Worm (Caenorhabditis elegans) whole organism, mixed stage, embryonic: Measurements from ENCODE around the gene T26E4.10.
"Not testable (repeated sequence)": the region's sequence is repeated elsewhere in the genome, so short reads cannot be mapped to it uniquely, and the experiment has no call there.

Experiments
- M03D4.4 ChIP-seq: sonication (generic microtip); optimal IDR thresholded peaks from 2 replicates; lab custom pipeline; 2017; ENCODE audit warnings: mild to moderate bottlenecking, missing genetic modification characterization, missing compliant biosample characterization
- bed-3 ChIP-seq: fragments of 200-800 bp; sonication (Bioruptor generic); optimal IDR thresholded peaks from 3 replicates; lab custom pipeline; 2018; ENCODE audit warnings: mild to moderate bottlenecking, missing genetic modification characterization, moderate library complexity, missing compliant biosample characterization
- blmp-1 ChIP-seq: fragments of 150-350 bp; optimal IDR thresholded peaks from 2 replicates; lab custom pipeline; 2014; ENCODE audit warnings: missing biosample characterization, missing genetic modification characterization
- ceh-39 ChIP-seq: fragments of 150-350 bp; optimal IDR thresholded peaks from 2 replicates; lab custom pipeline; 2014; ENCODE audit warnings: missing biosample characterization, missing genetic modification characterization
- ceh-43 ChIP-seq: fragments of 200-800 bp; sonication (Bioruptor generic); optimal IDR thresholded peaks from 2 replicates; lab custom pipeline; 2018; ENCODE audit warnings: mild to moderate bottlenecking, missing genetic modification characterization, moderate library complexity, missing compliant biosample characterization
- ceh-83 ChIP-seq: fragments of 200-800 bp; sonication (Bioruptor generic); optimal IDR thresholded peaks from 2 replicates; lab custom pipeline; 2018; ENCODE audit warnings: mild to moderate bottlenecking, missing genetic modification characterization, missing compliant biosample characterization
- ces-1 ChIP-seq: fragments of 150-350 bp; optimal IDR thresholded peaks from 2 replicates; lab custom pipeline; 2014; ENCODE audit warnings: missing biosample characterization, missing genetic modification reagents, missing genetic modification characterization
- elt-1 ChIP-seq: sonication (generic microtip); optimal IDR thresholded peaks from 2 replicates; lab custom pipeline; 2017; ENCODE audit warnings: missing genetic modification characterization, mild to moderate bottlenecking, missing compliant biosample characterization, antibody characterized with exemption, moderate library complexity, borderline replicate concordance; ENCODE audit not compliant: insufficient read depth
- flh-1 ChIP-seq: fragments of 200-800 bp; sonication (Bioruptor generic); optimal IDR thresholded peaks from 2 replicates; lab custom pipeline; 2018; ENCODE audit warnings: mild to moderate bottlenecking, missing genetic modification characterization, moderate library complexity, missing compliant biosample characterization
- ham-2 ChIP-seq: fragments of 200-800 bp; sonication (Bioruptor generic); optimal IDR thresholded peaks from 2 replicates; lab custom pipeline; 2018; ENCODE audit warnings: mild to moderate bottlenecking, missing genetic modification characterization, missing compliant biosample characterization
- hlh-1 ChIP-seq: fragments of 150-350 bp; optimal IDR thresholded peaks from 2 replicates; lab custom pipeline; 2014; ENCODE audit warnings: missing biosample characterization, missing genetic modification reagents, missing genetic modification characterization
- lin-13 ChIP-seq: fragments of 150-350 bp; optimal IDR thresholded peaks from 2 replicates; lab custom pipeline; 2014; ENCODE audit warnings: missing biosample characterization, missing genetic modification characterization
- lin-32 ChIP-seq: fragments of 200-800 bp; sonication (Bioruptor generic); optimal IDR thresholded peaks from 2 replicates; lab custom pipeline; 2018; ENCODE audit warnings: mild to moderate bottlenecking, missing genetic modification characterization, missing compliant biosample characterization
- mab-5 ChIP-seq: fragments of 150-350 bp; optimal IDR thresholded peaks from 2 replicates; lab custom pipeline; 2014; ENCODE audit warnings: missing biosample characterization, missing genetic modification characterization
- mep-1 ChIP-seq: fragments of 150-350 bp; optimal IDR thresholded peaks from 2 replicates; lab custom pipeline; 2017; ENCODE audit warnings: missing biosample characterization, missing genetic modification reagents, missing genetic modification characterization, inconsistent platforms
- mls-2 ChIP-seq: sonication (generic microtip); optimal IDR thresholded peaks from 2 replicates; lab custom pipeline; 2016; ENCODE audit warnings: mild to moderate bottlenecking, missing genetic modification characterization, moderate library complexity, missing compliant biosample characterization
- nhr-12 ChIP-seq: fragments of 150-350 bp; optimal IDR thresholded peaks from 2 replicates; lab custom pipeline; 2014; ENCODE audit warnings: missing biosample characterization, missing genetic modification characterization
- nhr-2 ChIP-seq: fragments of 150-350 bp; optimal IDR thresholded peaks from 2 replicates; lab custom pipeline; 2014; ENCODE audit warnings: missing biosample characterization, missing genetic modification characterization
- nhr-237 ChIP-seq: fragments of 150-350 bp; optimal IDR thresholded peaks from 2 replicates; lab custom pipeline; 2014; ENCODE audit warnings: missing biosample characterization, missing genetic modification characterization
- nhr-28 ChIP-seq: fragments of 150-350 bp; optimal IDR thresholded peaks from 2 replicates; lab custom pipeline; 2014; ENCODE audit warnings: missing biosample characterization, missing genetic modification characterization
- pha-4 ChIP-seq: fragments of 150-350 bp; optimal IDR thresholded peaks from 2 replicates; lab custom pipeline; 2018; ENCODE audit warnings: missing biosample characterization, missing genetic modification reagents, missing genetic modification characterization
- snpc-4 ChIP-seq: fragments of 150-350 bp; optimal IDR thresholded peaks from 2 replicates; lab custom pipeline; 2014; ENCODE audit warnings: missing biosample characterization, missing genetic modification characterization
- sptf-1 ChIP-seq: sonication (generic microtip); optimal IDR thresholded peaks from 2 replicates; lab custom pipeline; 2017; ENCODE audit warnings: mild to moderate bottlenecking, missing genetic modification characterization, moderate library complexity, missing compliant biosample characterization
- tbx-8 ChIP-seq: fragments of 200-800 bp; sonication (Bioruptor generic); optimal IDR thresholded peaks from 2 replicates; lab custom pipeline; 2018; ENCODE audit warnings: mild to moderate bottlenecking, missing genetic modification characterization, moderate library complexity, missing compliant biosample characterization
- unc-62 ChIP-seq: fragments of 150-350 bp; optimal IDR thresholded peaks from 2 replicates; lab custom pipeline; 2014; ENCODE audit warnings: missing biosample characterization, missing genetic modification reagents, missing genetic modification characterization
- zip-8 ChIP-seq: fragments of 150-350 bp; optimal IDR thresholded peaks from 2 replicates; lab custom pipeline; 2014; ENCODE audit warnings: missing biosample characterization, missing genetic modification characterization
- ztf-11 ChIP-seq: fragments of 150-350 bp; optimal IDR thresholded peaks from 2 replicates; lab custom pipeline; 2014; ENCODE audit warnings: missing biosample characterization, missing genetic modification characterization

T26E4.10 gene

DNA sequence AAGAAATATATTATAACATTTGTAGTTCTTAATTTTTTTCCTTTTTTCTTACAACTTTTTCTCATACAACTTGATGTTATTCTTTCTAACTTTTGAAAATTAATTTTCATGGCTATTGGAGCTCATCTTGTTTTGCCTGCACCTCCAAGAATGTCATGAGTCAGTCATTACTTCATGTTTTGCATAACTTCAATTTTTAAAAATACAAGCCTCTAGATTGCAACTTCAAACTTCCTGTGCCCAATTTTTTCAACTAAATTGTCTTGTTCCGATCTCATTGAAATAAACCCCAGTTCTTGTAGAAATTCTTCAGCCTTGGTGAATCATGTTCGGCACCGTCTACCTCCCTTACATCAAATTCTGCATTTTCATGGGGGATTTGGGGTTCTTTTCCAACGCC lies 39.6 kb downstream of the T26E4.10 start, which contains the start of gene str-9:
Gene str-9 (plus strand): TSS at position 301 of the 400 bp plus-strand sequence.
- TF ChIP-seq nhr-28 (tag; lab: Kevin White, UChicago): no peak
- TF ChIP-seq mep-1 (tag; lab: Kevin White, UChicago): no peak
- TF ChIP-seq blmp-1 (tag; lab: Kevin White, UChicago): no peak
- no peak for TF ChIP-seq unc-62 (GFP tag; lab: Kevin White, UChicago)
- no peak for TF ChIP-seq pha-4 (tag; lab: Kevin White, UChicago)
- TF ChIP-seq ceh-43: no peak
- TF ChIP-seq elt-1 (tag; lab: Kevin White, UChicago): no peak
- no peak for TF ChIP-seq ceh-83 (GFP tag; lab: Kevin White, UChicago)
- no peak for TF ChIP-seq tbx-8 (GFP tag; lab: Kevin White, UChicago)
- TF ChIP-seq nhr-2 (tag; lab: Kevin White, UChicago): no peak
- TF ChIP-seq snpc-4 (tag; lab: Kevin White, UChicago): no peak
- TF ChIP-seq mab-5 (tag; lab: Kevin White, UChicago): no peak
- no peak for TF ChIP-seq M03D4.4 (tag; lab: Kevin White, UChicago)
- no peak for TF ChIP-seq zip-8 (tag; lab: Kevin White, UChicago)
- TF ChIP-seq sptf-1: no peak
- TF ChIP-seq ham-2 (GFP tag; lab: Kevin White, UChicago): no peak
- TF ChIP-seq lin-32 (GFP tag; lab: Kevin White, UChicago): no peak

DNA sequence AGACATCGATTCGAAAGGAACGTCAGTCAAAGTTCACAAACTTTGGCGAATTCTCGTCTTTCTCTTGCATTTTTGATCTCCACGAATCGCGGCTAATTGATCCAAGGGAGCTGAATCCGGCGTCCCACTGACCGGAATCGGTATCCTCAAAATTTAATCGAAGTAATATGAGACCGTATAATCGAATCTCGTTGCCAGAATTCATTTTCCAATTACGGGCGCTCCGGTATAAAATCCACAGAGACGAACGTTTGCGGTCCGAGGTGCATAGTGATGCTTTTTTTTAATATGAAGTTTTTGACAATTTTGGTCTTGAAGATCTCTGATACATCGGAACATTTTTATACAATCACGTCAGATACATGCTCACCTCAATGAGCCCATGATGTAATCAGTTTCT lies 40.4 kb downstream of the T26E4.10 start:
- TF ChIP-seq elt-1 (tag; lab: Kevin White, UChicago) (no peak), mep-1 (tag; lab: Kevin White, UChicago) (no peak), tbx-8 (GFP tag; lab: Kevin White, UChicago) (no peak), unc-62 (GFP tag; lab: Kevin White, UChicago) (no peak), mab-5 (tag; lab: Kevin White, UChicago) (no peak), sptf-1 (no peak), hlh-1 (tag; lab: Kevin White, UChicago) (no peak), flh-1 (GFP tag; lab: Kevin White, UChicago) (no peak)

DNA sequence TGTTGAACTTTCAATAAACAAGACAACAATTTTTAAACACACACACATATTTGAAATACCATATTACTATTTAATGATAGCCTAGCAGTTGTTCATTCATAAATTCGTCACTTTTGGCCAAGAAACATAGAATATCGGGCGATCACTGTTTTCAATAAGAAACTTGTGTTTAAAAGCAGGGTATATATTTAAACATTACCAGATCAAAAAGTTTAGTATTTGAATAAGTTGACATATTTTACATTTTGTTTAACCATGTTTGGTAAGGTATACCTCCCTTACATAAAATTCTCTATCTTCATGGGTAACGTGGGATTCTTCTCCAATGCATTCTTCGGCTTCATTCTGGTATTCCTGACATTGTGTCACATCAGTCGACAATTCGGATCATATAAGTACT lies 43.3 kb downstream of the T26E4.10 start, which contains the start of gene str-8:
Gene str-8 (plus strand): TSS at position 301 of the 400 bp plus-strand sequence.
- not testable (repeated sequence) for TF ChIP-seq hlh-1, mep-1, blmp-1 (tag; lab: Kevin White, UChicago)

DNA sequence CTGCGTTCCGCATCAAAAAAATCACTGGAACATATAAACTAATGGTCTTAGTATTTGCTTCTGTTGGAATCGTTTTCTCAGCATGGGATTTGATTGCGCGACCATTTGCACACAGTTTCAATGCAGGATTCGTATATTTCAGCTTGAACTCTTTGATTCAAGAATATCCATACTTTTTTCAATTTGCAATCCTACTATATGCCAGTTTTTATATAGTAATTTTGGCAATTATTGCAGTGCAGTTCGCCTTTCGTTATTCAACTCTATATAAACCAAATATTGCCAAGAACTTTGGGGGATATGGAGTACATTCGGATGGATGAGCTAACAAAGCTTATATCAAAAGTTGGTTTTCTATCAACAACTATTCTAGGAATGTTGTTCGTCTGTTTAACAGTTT lies 45.1 kb downstream of the T26E4.10 start, which contains the start of gene str-5:
Gene str-5 (plus strand): TSS at position 301 of the 400 bp plus-strand sequence.
- TF ChIP-seq nhr-12 (tag; lab: Kevin White, UChicago); elt-1 (tag; lab: Kevin White, UChicago); ceh-43: not testable (repeated sequence)

DNA sequence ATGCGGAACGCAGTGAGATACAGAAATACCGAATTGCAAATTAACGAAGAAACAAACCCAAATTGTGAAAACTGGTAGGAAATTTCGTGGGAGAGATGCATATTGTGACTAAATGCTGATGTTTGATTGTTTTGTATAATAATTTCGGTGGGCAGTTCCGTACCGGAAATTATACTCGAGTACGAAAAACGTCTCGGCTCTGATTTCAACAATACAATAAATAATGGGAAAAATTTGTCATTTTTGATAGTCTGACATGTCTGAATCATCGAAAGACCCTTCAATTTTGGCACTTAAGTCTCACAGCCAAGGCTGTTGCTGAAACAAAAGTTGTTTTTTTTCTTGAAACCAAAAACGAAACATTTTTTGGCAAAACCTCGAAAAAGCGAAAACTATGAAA lies 46.0 kb downstream of the T26E4.10 start, which contains the start of gene str-43:
Gene str-43 (minus strand): TSS at position 101 of the 400 bp plus-strand sequence.
- TF ChIP-seq hlh-1 (tag; lab: Kevin White, UChicago) (no peak), flh-1 (GFP tag; lab: Kevin White, UChicago) (no peak), mls-2 (no peak), blmp-1 (tag; lab: Kevin White, UChicago) (no peak), pha-4 (tag; lab: Kevin White, UChicago) (no peak), nhr-2 (tag; lab: Kevin White, UChicago) (no peak), ztf-11 (tag; lab: Kevin White, UChicago) (no peak), mab-5 (tag; lab: Kevin White, UChicago) (no peak), zip-8 (tag; lab: Kevin White, UChicago) (no peak), ces-1 (no peak), lin-13 (tag; lab: Kevin White, UChicago) (no peak), nhr-237 (tag; lab: Kevin White, UChicago) (no peak), ceh-39 (no peak), ceh-83 (GFP tag; lab: Kevin White, UChicago) (no peak)
- TF ChIP-seq, all 35 proteins: peak for 0

- TF ChIP-seq blmp-1 (tag; lab: Kevin White, UChicago): no peak
- TF ChIP-seq pha-4 (tag; lab: Kevin White, UChicago): no peak
- no peak for TF ChIP-seq hlh-1 (tag; lab: Kevin White, UChicago)
- TF ChIP-seq bed-3 (GFP tag; lab: Kevin White, UChicago): no peak
- TF ChIP-seq mls-2: no peak
- TF ChIP-seq, all 35 proteins: peak for 0
These were observed 47.9 kb downstream of the T26E4.10 start, which contains the start of gene str-6 for ce11 chrV:15750130-15750529. Gene str-6, minus strand, starts transcription at chrV:15750230.
